Worm (Caenorhabditis elegans) whole organism, late embryonic: Measurements from ENCODE around the gene F56D2.3.

Experiments
- C08G9.2 ChIP-seq: sonication (generic microtip); optimal IDR thresholded peaks from 2 replicates; lab custom pipeline; 2016; ENCODE audit warnings: mild to moderate bottlenecking, missing genetic modification characterization, moderate library complexity, missing compliant biosample characterization
- C38D4.7 ChIP-seq: fragments of 200-800 bp; sonication (Bioruptor generic); optimal IDR thresholded peaks from 2 replicates; lab custom pipeline; 2018; ENCODE audit warnings: mild to moderate bottlenecking, missing genetic modification characterization, moderate library complexity, missing compliant biosample characterization
- F13H6.1 ChIP-seq: sonication (generic microtip); optimal IDR thresholded peaks from 2 replicates; lab custom pipeline; 2016; ENCODE audit warnings: missing genetic modification characterization, missing compliant biosample characterization
- K02D7.2 ChIP-seq: sonication (generic microtip); optimal IDR thresholded peaks from 2 replicates; lab custom pipeline; 2017; ENCODE audit warnings: mild to moderate bottlenecking, missing genetic modification characterization, missing compliant biosample characterization
- K09A11.1 ChIP-seq: sonication (generic microtip); optimal IDR thresholded peaks from 2 replicates; lab custom pipeline; 2017; ENCODE audit warnings: antibody characterized with exemption, mild to moderate bottlenecking, missing genetic modification characterization, missing compliant biosample characterization; ENCODE audit not compliant: insufficient read depth
- Y22D7AL.16 ChIP-seq: sonication (generic microtip); optimal IDR thresholded peaks from 2 replicates; lab custom pipeline; 2016; ENCODE audit warnings: missing genetic modification characterization, missing compliant biosample characterization
- ahr-1 ChIP-seq: sonication (generic microtip); optimal IDR thresholded peaks from 2 replicates; lab custom pipeline; 2016; ENCODE audit warnings: missing genetic modification characterization, missing compliant biosample characterization
- ama-1 ChIP-seq: fragments of 150-350 bp; optimal IDR thresholded peaks from 2 replicates; lab custom pipeline; 2014
- ceh-14 ChIP-seq: sonication (generic microtip); optimal IDR thresholded peaks from 2 replicates; lab custom pipeline; 2016; ENCODE audit warnings: missing genotype, missing genetic modification characterization, missing compliant biosample characterization
- ceh-18 ChIP-seq: sonication (generic microtip); optimal IDR thresholded peaks from 2 replicates; lab custom pipeline; 2016; ENCODE audit warnings: missing genetic modification characterization, missing compliant biosample characterization
- ceh-19 ChIP-seq: fragments of 200-800 bp; sonication (Bioruptor generic); optimal IDR thresholded peaks from 2 replicates; lab custom pipeline; 2018; ENCODE audit warnings: mild to moderate bottlenecking, missing genetic modification characterization, missing compliant biosample characterization
- ceh-22 ChIP-seq: sonication (generic microtip); optimal IDR thresholded peaks from 2 replicates; lab custom pipeline; 2017; ENCODE audit warnings: missing biosample characterization, missing genetic modification characterization
- ceh-30 ChIP-seq: fragments of 150-350 bp; optimal IDR thresholded peaks from 2 replicates; lab custom pipeline; 2014; ENCODE audit warnings: missing biosample characterization, missing genetic modification characterization
- ceh-45 ChIP-seq: fragments of 200-800 bp; sonication (Bioruptor generic); IDR thresholded peaks from 2 replicates; pipeline ENCODE4 v1.3.6; 2022; ENCODE audit warnings: missing genetic modification reagents, missing genetic modification characterization, missing compliant biosample characterization
- ceh-48 ChIP-seq: sonication (generic microtip); optimal IDR thresholded peaks from 2 replicates; lab custom pipeline; 2016; ENCODE audit warnings: missing genetic modification characterization, inconsistent platforms, missing compliant biosample characterization
- dve-1 ChIP-seq: sonication (generic microtip); optimal IDR thresholded peaks from 2 replicates; lab custom pipeline; 2017; ENCODE audit warnings: antibody characterized with exemption, mild to moderate bottlenecking, missing genetic modification characterization, missing compliant biosample characterization
- elt-2 ChIP-seq: sonication (generic microtip); optimal IDR thresholded peaks from 2 replicates; lab custom pipeline; 2016; ENCODE audit warnings: missing genetic modification reagents, missing genetic modification characterization, missing compliant biosample characterization
- elt-4 ChIP-seq: sonication (generic microtip); optimal IDR thresholded peaks from 2 replicates; lab custom pipeline; 2016; ENCODE audit warnings: missing genetic modification characterization, missing compliant biosample characterization
- fax-1 ChIP-seq: sonication (generic microtip); optimal IDR thresholded peaks from 2 replicates; lab custom pipeline; 2016; ENCODE audit warnings: missing genotype, missing genetic modification characterization, missing compliant biosample characterization
- fkh-6 ChIP-seq: sonication (generic microtip); optimal IDR thresholded peaks from 2 replicates; lab custom pipeline; 2016; ENCODE audit warnings: missing genetic modification characterization, missing compliant biosample characterization
- gmeb-2 ChIP-seq: sonication (generic microtip); optimal IDR thresholded peaks from 2 replicates; lab custom pipeline; 2016; ENCODE audit warnings: missing genetic modification characterization, inconsistent platforms, missing compliant biosample characterization
- hlh-15 ChIP-seq: sonication (generic microtip); optimal IDR thresholded peaks from 2 replicates; lab custom pipeline; 2016; ENCODE audit warnings: missing genetic modification characterization, missing compliant biosample characterization
- hlh-30 ChIP-seq: sonication (generic microtip); optimal IDR thresholded peaks from 2 replicates; lab custom pipeline; 2017; ENCODE audit warnings: antibody characterized with exemption, missing genetic modification characterization, missing compliant biosample characterization; ENCODE audit not compliant: insufficient read depth
- lim-6 ChIP-seq: sonication (generic microtip); optimal IDR thresholded peaks from 2 replicates; lab custom pipeline; 2016; ENCODE audit warnings: missing genetic modification characterization, missing compliant biosample characterization
- madf-2 ChIP-seq: sonication (generic microtip); optimal IDR thresholded peaks from 2 replicates; lab custom pipeline; 2017; ENCODE audit warnings: missing genetic modification characterization, missing compliant biosample characterization
- mec-3 ChIP-seq: sonication (generic microtip); optimal IDR thresholded peaks from 2 replicates; lab custom pipeline; 2016; ENCODE audit warnings: borderline replicate concordance, missing genetic modification characterization, missing compliant biosample characterization
- nhr-11 ChIP-seq: fragments of 150-350 bp; optimal IDR thresholded peaks from 2 replicates; lab custom pipeline; 2014; ENCODE audit warnings: missing biosample characterization, missing genetic modification characterization
- nhr-232 ChIP-seq: sonication (generic microtip); optimal IDR thresholded peaks from 2 replicates; lab custom pipeline; 2016; ENCODE audit warnings: missing genetic modification characterization, missing compliant biosample characterization
- npax-4 ChIP-seq: sonication (generic microtip); optimal IDR thresholded peaks from 2 replicates; lab custom pipeline; 2016; ENCODE audit warnings: missing genetic modification characterization, missing compliant biosample characterization
- odd-2 ChIP-seq: sonication (generic microtip); optimal IDR thresholded peaks from 2 replicates; lab custom pipeline; 2017; ENCODE audit warnings: antibody characterized with exemption, mild to moderate bottlenecking, missing genetic modification characterization, missing compliant biosample characterization
- pat-9 ChIP-seq: fragments of 200-800 bp; sonication (Bioruptor generic); optimal IDR thresholded peaks from 2 replicates; lab custom pipeline; 2018; ENCODE audit warnings: mild to moderate bottlenecking, missing genetic modification characterization, moderate library complexity, missing compliant biosample characterization
- pax-1 ChIP-seq: fragments of 150-350 bp; optimal IDR thresholded peaks from 2 replicates; lab custom pipeline; 2014; ENCODE audit warnings: missing biosample characterization, missing genetic modification characterization
- pqm-1 ChIP-seq: sonication (generic microtip); optimal IDR thresholded peaks from 2 replicates; lab custom pipeline; 2016; ENCODE audit warnings: missing genetic modification characterization, missing compliant biosample characterization
- pros-1 ChIP-seq: fragments of 150-350 bp; optimal IDR thresholded peaks from 2 replicates; lab custom pipeline; 2014; ENCODE audit warnings: missing biosample characterization, missing genetic modification reagents, missing genetic modification characterization
- ref-2 ChIP-seq: sonication (generic microtip); optimal IDR thresholded peaks from 2 replicates; lab custom pipeline; 2016; ENCODE audit warnings: missing genetic modification characterization, missing compliant biosample characterization
- rnt-1 ChIP-seq: sonication (generic microtip); optimal IDR thresholded peaks from 2 replicates; lab custom pipeline; 2016; ENCODE audit warnings: missing genetic modification characterization, missing compliant biosample characterization
- tbx-7 ChIP-seq: sonication (generic microtip); optimal IDR thresholded peaks from 2 replicates; lab custom pipeline; 2016; ENCODE audit warnings: missing genotype, missing genetic modification characterization, missing compliant biosample characterization
- unc-3 ChIP-seq, 2 experiments: fragments of 200-800 bp in 1 of 2; sonication (Bioruptor generic) in 1 of 2; sonication (generic microtip) in 1 of 2; conservative IDR thresholded peaks in 1 of 2; optimal IDR thresholded peaks in 1 of 2; 2 replicates each; pipeline versions ENCODE4 v1.3.6 to Lab custom; 2016 to 2022; ENCODE audit warnings: missing compliant biosample characterization in 2 of 2, missing genetic modification characterization in 2 of 2, missing genetic modification reagents in 1 of 2
- unc-55 ChIP-seq: sonication (generic microtip); optimal IDR thresholded peaks from 2 replicates; lab custom pipeline; 2017; ENCODE audit warnings: missing biosample characterization, missing genetic modification reagents, missing genetic modification characterization
- zip-5 ChIP-seq: sonication (generic microtip); optimal IDR thresholded peaks from 2 replicates; lab custom pipeline; 2016; ENCODE audit warnings: missing genetic modification characterization, missing compliant biosample characterization
- ztf-16 ChIP-seq: sonication (generic microtip); optimal IDR thresholded peaks from 2 replicates; lab custom pipeline; 2017; ENCODE audit warnings: missing genetic modification characterization, missing compliant biosample characterization

The F56D2.3 gene

DNA sequence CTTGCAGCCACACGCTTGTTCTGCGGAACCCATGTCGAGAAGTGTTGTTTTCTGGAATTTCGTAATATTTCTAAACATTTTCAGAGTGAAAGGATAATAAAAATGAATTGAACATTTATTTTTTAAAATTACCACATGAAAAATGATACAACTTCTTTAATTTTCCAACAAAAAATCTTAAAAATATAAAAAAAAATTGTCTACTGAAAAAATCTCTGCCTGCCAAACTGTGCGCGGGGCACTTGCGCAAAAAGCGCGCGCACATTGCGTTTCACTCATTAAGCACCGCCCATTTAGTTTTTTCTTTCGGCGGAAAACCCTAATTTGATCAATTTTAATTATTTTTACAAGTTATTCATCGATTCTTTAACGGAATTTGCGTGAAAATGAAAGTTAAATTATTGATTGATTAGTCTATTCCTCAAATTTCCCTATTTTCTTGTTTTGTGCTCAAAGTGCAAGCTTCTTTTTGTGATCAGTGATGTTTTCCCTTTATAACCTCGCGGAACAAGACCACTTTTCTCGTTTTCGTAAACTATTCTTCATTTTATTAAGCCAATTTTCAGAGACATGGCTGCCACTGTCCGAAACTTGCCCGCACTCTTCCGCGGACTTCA is 29.8 kb upstream of the F56D2.3 start, which contains the start of the genes nmad-1 and hach-1 (continued):
- TF ChIP-seq C38D4.7: peak; percentile 89
- TF ChIP-seq npax-4 (tag; lab: Kevin White, UChicago): peak; percentile 89
- no peak for TF ChIP-seq dve-1
- TF ChIP-seq tbx-7 (tag; lab: Kevin White, UChicago): peak; percentile 53
- TF ChIP-seq hlh-15: peak; percentile 85
- TF ChIP-seq nhr-232 (tag; lab: Kevin White, UChicago): peak; percentile 77
- peak; percentile 85 for TF ChIP-seq ztf-16 (tag; lab: Kevin White, UChicago)
- TF ChIP-seq madf-2 (tag; lab: Kevin White, UChicago): peak; percentile 87
- peak; percentile 89 for TF ChIP-seq ref-2 (tag; lab: Kevin White, UChicago)
- TF ChIP-seq nhr-11 (tag; lab: Kevin White, UChicago): no peak
- peak; percentile 54 for TF ChIP-seq lim-6
- TF ChIP-seq C08G9.2 (tag; lab: Kevin White, UChicago): peak; percentile 75
- peak; percentile 91 for TF ChIP-seq K02D7.2 (tag; lab: Kevin White, UChicago)
- TF ChIP-seq ama-1 (lab: Kevin White, UChicago): no peak
- TF ChIP-seq elt-2 (tag; lab: Kevin White, UChicago): peak; percentile 98
- TF ChIP-seq hlh-30 (tag; lab: Kevin White, UChicago): no peak
- peak; percentile 98 for TF ChIP-seq ceh-14
- peak; percentile 93 for TF ChIP-seq F13H6.1
- TF ChIP-seq pqm-1 (tag; lab: Kevin White, UChicago): peak; percentile 52
- TF ChIP-seq odd-2: peak; percentile 90
- TF ChIP-seq pros-1 (tag; lab: Kevin White, UChicago): no peak
- peak; percentile 92 for TF ChIP-seq ceh-19
- no peak for TF ChIP-seq ceh-22 (tag; lab: Kevin White, UChicago)
- peak; percentile 75 for TF ChIP-seq ceh-45 (GFP tag; lab: Robert Waterston, UW)
- TF ChIP-seq unc-55 (GFP tag; lab: Kevin White, UChicago): no peak
- TF ChIP-seq ahr-1 (tag; lab: Kevin White, UChicago): peak; percentile 84
- TF ChIP-seq fax-1: peak; percentile 93
- TF ChIP-seq unc-3 (GFP tag; conservative IDR thresholded peaks at IDR 0.05; lab: Robert Waterston, UW): peak; percentile 83
- TF ChIP-seq unc-3 (tag; optimal IDR thresholded peaks at IDR 0.05; lab: Kevin White, UChicago): peak; percentile 87
- peak; percentile 90 for TF ChIP-seq gmeb-2 (tag; lab: Kevin White, UChicago)
- TF ChIP-seq ceh-48: peak; percentile 67
- TF ChIP-seq ceh-18: peak; percentile 69
- peak; percentile 84 for TF ChIP-seq fkh-6 (tag; lab: Kevin White, UChicago)
- TF ChIP-seq mec-3 (tag; lab: Kevin White, UChicago): peak; percentile 2
- TF ChIP-seq zip-5 (tag; lab: Kevin White, UChicago): peak; percentile 90
- peak; percentile 90 for TF ChIP-seq K09A11.1 (tag; lab: Kevin White, UChicago)
- TF ChIP-seq ceh-30 (tag; lab: Kevin White, UChicago): peak; percentile 77
- no peak for TF ChIP-seq elt-4 (tag; lab: Kevin White, UChicago)

DNA sequence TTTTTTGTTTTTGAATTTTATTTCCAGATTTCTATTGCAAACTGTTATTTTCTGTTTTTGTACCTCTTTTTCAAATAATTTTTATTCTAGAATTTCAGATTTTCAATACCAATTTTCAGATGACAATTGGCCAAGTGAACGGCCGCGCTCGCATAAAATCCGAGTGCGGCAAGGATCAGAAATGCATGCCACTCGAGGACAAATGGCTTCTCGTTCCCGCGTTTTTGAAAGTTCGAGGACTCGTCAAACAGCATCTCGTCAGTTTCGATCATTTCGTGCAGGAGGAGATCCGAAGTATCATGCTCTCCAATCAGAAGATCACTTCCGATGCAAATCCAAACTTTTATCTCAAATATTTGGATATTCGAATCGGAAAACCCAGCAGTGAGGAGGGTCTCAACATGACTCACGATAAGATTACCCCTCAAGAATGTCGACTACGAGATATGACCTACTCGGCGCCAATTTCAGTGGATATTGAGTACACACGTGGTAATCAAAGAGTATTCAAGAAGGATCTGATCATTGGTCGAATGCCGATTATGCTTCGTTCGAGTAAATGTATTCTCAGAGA is 27.4 kb upstream of the F56D2.3 start, which contains the start of gene rpc-2:
Gene rpc-2, plus strand, starts transcription at position 120 of the 574 bp plus-strand sequence.
- no peak for TF ChIP-seq odd-2
- TF ChIP-seq C38D4.7: no peak
- TF ChIP-seq fax-1: no peak
- no peak for TF ChIP-seq elt-4 (tag; lab: Kevin White, UChicago)
- TF ChIP-seq Y22D7AL.16 (tag; lab: Kevin White, UChicago): no peak
- no peak for TF ChIP-seq rnt-1 (tag; lab: Kevin White, UChicago)
- no peak for TF ChIP-seq zip-5 (tag; lab: Kevin White, UChicago)
- no peak for TF ChIP-seq pax-1 (tag; lab: Kevin White, UChicago)
- no peak for TF ChIP-seq pat-9
- no peak for TF ChIP-seq ahr-1 (tag; lab: Kevin White, UChicago)
- TF ChIP-seq, all 69 proteins: peak for 0
